Fruit fly (Drosophila melanogaster) whole organism, adult: ENCODE data around the gene ttm50.

ENCODE experiments used
- CG12768 ChIP-seq: fragments of 200-800 bp; sonication (Bioruptor generic); optimal IDR thresholded peaks from 2 replicates; lab custom pipeline; 2017; ENCODE audit warnings: missing biosample characterization, missing genetic modification characterization, mild to moderate bottlenecking, moderate library complexity, missing genetic modification reagents
- CG1620 ChIP-seq: fragments of 200-800 bp; sonication (Bioruptor generic); optimal IDR thresholded peaks from 2 replicates; lab custom pipeline; 2016; ENCODE audit warnings: missing biosample characterization, missing genetic modification characterization
- CG33017 ChIP-seq: fragments of 200-800 bp; sonication (Bioruptor generic); optimal IDR thresholded peaks from 2 replicates; lab custom pipeline; 2018; ENCODE audit warnings: missing biosample characterization, mild to moderate bottlenecking, missing genetic modification characterization, moderate library complexity
- CG7045 ChIP-seq: fragments of 200-800 bp; sonication (Bioruptor generic); optimal IDR thresholded peaks from 2 replicates; lab custom pipeline; 2017; ENCODE audit warnings: missing biosample characterization, mild to moderate bottlenecking, missing genetic modification characterization
- Clk ChIP-seq: fragments of 200-800 bp; sonication (Bioruptor generic); optimal IDR thresholded peaks from 2 replicates; lab custom pipeline; 2017; ENCODE audit warnings: missing biosample characterization, missing genetic modification characterization
- Crg-1 ChIP-seq: fragments of 200-800 bp; sonication (Bioruptor generic); optimal IDR thresholded peaks from 2 replicates; lab custom pipeline; 2016; ENCODE audit warnings: missing biosample characterization, missing genetic modification characterization
- Hr96 ChIP-seq: fragments of 200-800 bp; sonication (Bioruptor generic); optimal IDR thresholded peaks from 2 replicates; lab custom pipeline; 2016; ENCODE audit warnings: missing biosample characterization, missing genetic modification characterization
- Mnt ChIP-seq: fragments of 200-800 bp; sonication (Bioruptor generic); optimal IDR thresholded peaks from 2 replicates; lab custom pipeline; 2016; ENCODE audit warnings: missing biosample characterization, mild to moderate bottlenecking, missing genetic modification characterization
- cic ChIP-seq: fragments of 200-800 bp; sonication (Bioruptor generic); optimal IDR thresholded peaks from 2 replicates; lab custom pipeline; 2017; ENCODE audit warnings: missing biosample characterization, mild to moderate bottlenecking, missing genetic modification characterization, moderate library complexity
- cnc ChIP-seq, 2 experiments: fragments of >200 bp; optimal IDR thresholded peaks; 2 replicates each; lab custom pipeline; 2017
- kay ChIP-seq: fragments of 200-800 bp; sonication (Bioruptor generic); peaks from one replicate; lab custom pipeline; 2016; ENCODE audit warnings: missing biosample characterization, missing genetic modification characterization, borderline replicate concordance
- tj ChIP-seq: fragments of 200-800 bp; sonication (Bioruptor generic); optimal IDR thresholded peaks from 3 replicates; lab custom pipeline; 2017; ENCODE audit warnings: missing biosample characterization, mild to moderate bottlenecking, missing genetic modification characterization, moderate library complexity

DNA sequence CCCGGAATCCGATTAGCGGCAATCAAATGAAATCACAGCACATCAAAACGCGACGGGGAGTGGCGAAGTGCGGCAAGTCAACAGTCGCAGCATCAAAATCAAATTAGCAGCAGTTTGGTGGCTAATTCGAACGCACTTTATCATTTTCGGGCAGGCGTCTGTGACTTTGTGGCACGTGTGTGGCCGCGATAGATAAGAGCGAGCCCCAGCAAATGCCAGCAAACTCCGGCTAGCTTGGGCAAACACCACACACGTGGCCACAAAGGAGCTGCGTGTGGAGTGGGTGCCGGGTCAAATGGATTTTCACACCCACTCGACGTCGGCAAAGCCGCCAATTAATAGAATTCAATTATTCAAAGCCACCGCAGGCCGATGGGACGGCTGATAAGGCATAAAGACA, 48.1 kb downstream of the ttm50 start:
- no peak for TF ChIP-seq Clk (GFP tag; lab: Kevin White, UChicago)
- TF ChIP-seq cnc (optimal IDR thresholded peaks at IDR 0.05; lab: Kevin White, UChicago), result no peak
- no peak for TF ChIP-seq kay (GFP tag; lab: Kevin White, UChicago)
- no peak for TF ChIP-seq cic
- no peak for TF ChIP-seq CG1620
- TF ChIP-seq tj (GFP tag; lab: Kevin White, UChicago), result no peak
- no peak for TF ChIP-seq CG12768 (GFP tag; lab: Kevin White, UChicago)
- TF ChIP-seq Mnt (GFP tag; lab: Kevin White, UChicago), result no peak
- no peak for TF ChIP-seq Crg-1 (GFP tag; lab: Kevin White, UChicago)
- no peak for TF ChIP-seq CG33017
- TF ChIP-seq CG7045 (GFP tag; lab: Kevin White, UChicago), result no peak
- no peak for TF ChIP-seq Hr96
